Fruit fly (Drosophila melanogaster): ENCODE data around the gene CG43773.

Gene CG43773

DNA sequence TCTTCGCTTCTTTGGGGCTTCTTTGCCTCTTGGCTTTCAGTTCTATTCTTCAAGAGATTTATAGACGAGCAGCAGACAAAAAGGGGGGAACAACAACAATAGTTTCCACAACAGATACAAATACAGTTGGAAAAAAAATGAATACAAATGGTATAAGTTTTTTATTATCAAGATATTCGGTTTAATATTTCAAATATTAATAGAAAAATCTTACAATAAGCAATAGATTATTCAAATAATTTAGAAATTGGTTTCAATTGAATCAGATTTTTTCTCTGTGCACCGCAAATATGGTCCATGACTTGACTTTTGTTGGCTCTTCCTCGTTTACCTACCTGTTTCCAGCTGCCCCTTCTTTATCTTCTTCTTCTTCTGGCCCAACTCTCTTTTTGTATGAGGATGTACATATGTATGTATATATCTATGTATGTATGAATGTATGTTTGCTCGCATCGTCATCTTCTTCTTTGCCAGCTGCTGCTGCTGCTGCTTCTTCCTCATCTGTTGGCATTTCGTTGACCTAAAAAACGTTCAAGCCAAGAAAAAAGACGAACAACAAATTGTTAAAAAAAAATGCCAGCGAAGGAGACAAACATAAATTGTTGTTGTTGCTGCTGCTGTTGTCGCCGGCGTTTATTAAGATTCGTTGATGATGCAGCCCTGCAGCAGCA is 46.1 kb downstream of the CG43773 start (continued):
- TF ChIP-seq bab2 (GFP tag; optimal IDR thresholded peaks at IDR 0.05) (peak; percentile 23), CG3726 (GFP tag; IDR thresholded peaks at IDR 0.05) (peak; percentile 55; the same call in 1 of the 3 replicates), CG34224 (GFP tag; IDR thresholded peaks at IDR 0.05; ENCODE audit: partially characterized antibody) (no peak), CG10543 (GFP tag; optimal IDR thresholded peaks at IDR 0.05) (no peak), sim (GFP tag; IDR thresholded peaks at IDR 0.05) (0 out of 2 replicates have a peak, but pooled peaks have one; percentile 68), CG7271 (tag; optimal IDR thresholded peaks at IDR 0.05) (peak; percentile 37), CG5245 (GFP tag; optimal IDR thresholded peaks at IDR 0.05) (peak; percentile 40), h (optimal IDR thresholded peaks at IDR 0.05) (no peak), zen (tag; optimal IDR thresholded peaks at IDR 0.05) (peak; percentile 53), CG10979 (tag; optimal IDR thresholded peaks at IDR 0.05) (peak; percentile 88), Hr78 (GFP tag; optimal IDR thresholded peaks at IDR 0.05) (peak in 1 of 2 experiments; percentile 49), trem (tag; optimal IDR thresholded peaks at IDR 0.05) (peak; percentile 77), CG7357 (GFP tag; IDR thresholded peaks at IDR 0.05) (0 out of 3 replicates have a peak, but pooled peaks have one; percentile 42), Ets97D (GFP tag; optimal IDR thresholded peaks at IDR 0.05) (no peak), da (GFP tag; optimal IDR thresholded peaks at IDR 0.05) (no peak), chif (GFP tag; optimal IDR thresholded peaks at IDR 0.05) (peak; percentile 44 to 47), trh (GFP tag; optimal IDR thresholded peaks at IDR 0.05) (no peak), kay (GFP tag; optimal IDR thresholded peaks at IDR 0.05) (peak; percentile 26), disco-r (GFP tag; optimal IDR thresholded peaks at IDR 0.05) (no peak), CG32772 (GFP tag; IDR thresholded peaks at IDR 0.05) (peak; percentile 63), B-H2 (GFP tag; optimal IDR thresholded peaks at IDR 0.05) (no peak), E2f1 (GFP tag; IDR thresholded peaks at IDR 0.05) (peak; percentile 67), CG2875 (GFP tag; optimal IDR thresholded peaks at IDR 0.05) (peak; percentile 67), shn (GFP tag; optimal IDR thresholded peaks at IDR 0.05) (no peak), unc-4 (GFP tag; IDR thresholded peaks at IDR 0.05; ENCODE audit: partially characterized antibody) (no peak), E2f2 (GFP tag; IDR thresholded peaks at IDR 0.05) (no peak), MESR4 (GFP tag; optimal IDR thresholded peaks at IDR 0.05) (no peak), Sry-δ (GFP tag; optimal IDR thresholded peaks at IDR 0.05) (no peak), run (tag; optimal IDR thresholded peaks at IDR 0.05) (peak; percentile 45), emc (GFP tag; optimal IDR thresholded peaks at IDR 0.05) (no peak), NC2α (GFP tag; optimal IDR thresholded peaks at IDR 0.05) (no peak), knrl (GFP tag; IDR thresholded peaks at IDR 0.05; ENCODE audit: partially characterized antibody) (no peak), CG14710 (tag; optimal IDR thresholded peaks at IDR 0.05) (peak; percentile 83), Rx (GFP tag; IDR thresholded peaks at IDR 0.05) (no peak), CG9932 (GFP tag; IDR thresholded peaks at IDR 0.05) (no peak), CG10274 (GFP tag; optimal IDR thresholded peaks at IDR 0.05) (no peak), org-1 (GFP tag; optimal IDR thresholded peaks at IDR 0.05) (peak; percentile 62), slbo (GFP tag; IDR thresholded peaks at IDR 0.05) (peak; percentile 64), ems (GFP tag; optimal IDR thresholded peaks at IDR 0.05) (no peak), CG14860 (GFP tag; IDR thresholded peaks at IDR 0.05; ENCODE audit: partially characterized antibody) (no peak), Dip2 (GFP tag; IDR thresholded peaks at IDR 0.05) (no peak), Sry-β (GFP tag; optimal IDR thresholded peaks at IDR 0.05) (peak; percentile 6), YL-1 (GFP tag; optimal IDR thresholded peaks at IDR 0.05) (peak; percentile 13), fd96Cb (tag; optimal IDR thresholded peaks at IDR 0.05) (peak; percentile 66), lilli (GFP tag; optimal IDR thresholded peaks at IDR 0.05) (peak; percentile 46), stc (GFP tag; IDR thresholded peaks at IDR 0.05) (peak; percentile 51), CG17361 (GFP tag; IDR thresholded peaks at IDR 0.05) (peak; percentile 75), ase (GFP tag; IDR thresholded peaks at IDR 0.05) (peak; percentile 32; the same call in 1 of the 3 replicates), nom (GFP tag; optimal IDR thresholded peaks at IDR 0.05) (peak; percentile 4), gfzf (GFP tag; optimal IDR thresholded peaks at IDR 0.05) (no peak)

All from whole organism, embryonic.